Worm (Caenorhabditis elegans): ENCODE data around the gene F09C6.15.

The F09C6.15 gene

DNA sequence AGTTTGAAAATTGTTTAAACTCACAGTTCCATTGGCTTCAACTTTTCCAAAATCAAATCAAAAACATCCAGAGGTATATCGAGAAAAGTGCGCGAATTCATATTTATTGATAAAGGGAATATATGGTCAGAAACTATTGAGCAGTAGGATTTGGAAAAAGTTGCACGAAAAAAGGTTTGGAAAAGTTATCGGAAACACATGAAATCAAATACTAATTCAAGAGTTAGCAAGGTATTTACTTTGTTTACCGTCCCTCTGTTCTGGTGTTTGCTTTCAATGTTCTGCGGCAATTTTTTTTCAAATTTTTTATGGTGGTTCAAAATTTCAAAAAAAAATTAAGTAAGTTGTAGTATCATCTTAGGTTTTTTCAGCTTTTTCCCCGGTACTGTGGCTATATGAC, 5.8 kb downstream of the F09C6.15 start, which contains the start of gene fbxa-45:
fbxa-45 (minus strand) TSS at position 101 of the 400 bp plus-strand sequence.
- no peak for TF ChIP-seq mep-1 (tag; optimal IDR thresholded peaks at IDR 0.05)
- no peak for TF ChIP-seq fkh-10 (GFP tag; optimal IDR thresholded peaks at IDR 0.05)
- no peak for TF ChIP-seq sptf-1 (tag; optimal IDR thresholded peaks at IDR 0.05)
- TF ChIP-seq nhr-12 (tag; optimal IDR thresholded peaks at IDR 0.05) = no peak
- no peak for TF ChIP-seq efl-3 (GFP tag; optimal IDR thresholded peaks at IDR 0.05)
- TF ChIP-seq swsn-7 (tag; optimal IDR thresholded peaks at IDR 0.05) = no peak
- TF ChIP-seq C34B4.2 (tag; optimal IDR thresholded peaks at IDR 0.05) = no peak
- no peak for TF ChIP-seq xbp-1 (tag; optimal IDR thresholded peaks at IDR 0.05)
- TF ChIP-seq ceh-8 (GFP tag; optimal IDR thresholded peaks at IDR 0.05) = no peak
- TF ChIP-seq aly-2 (tag; optimal IDR thresholded peaks at IDR 0.05) = no peak
- TF ChIP-seq lin-15B (tag; optimal IDR thresholded peaks at IDR 0.05) = no peak
- no peak for TF ChIP-seq C04F5.9 (tag; optimal IDR thresholded peaks at IDR 0.05)
- no peak for TF ChIP-seq ztf-11 (tag; optimal IDR thresholded peaks at IDR 0.05)
- no peak for TF ChIP-seq dpl-1 (GFP tag; optimal IDR thresholded peaks at IDR 0.05)
- no peak for TF ChIP-seq aha-1 (tag; optimal IDR thresholded peaks at IDR 0.05)
- TF ChIP-seq zip-4 (GFP tag; optimal IDR thresholded peaks at IDR 0.05) = no peak
- TF ChIP-seq mdl-1 (tag; optimal IDR thresholded peaks at IDR 0.05) = no peak
- no peak for TF ChIP-seq snu-23 (GFP tag; optimal IDR thresholded peaks at IDR 0.05)
- TF ChIP-seq nhr-47 (tag; optimal IDR thresholded peaks at IDR 0.05) = no peak
- TF ChIP-seq hlh-4 (tag; optimal IDR thresholded peaks at IDR 0.05) = no peak

DNA sequence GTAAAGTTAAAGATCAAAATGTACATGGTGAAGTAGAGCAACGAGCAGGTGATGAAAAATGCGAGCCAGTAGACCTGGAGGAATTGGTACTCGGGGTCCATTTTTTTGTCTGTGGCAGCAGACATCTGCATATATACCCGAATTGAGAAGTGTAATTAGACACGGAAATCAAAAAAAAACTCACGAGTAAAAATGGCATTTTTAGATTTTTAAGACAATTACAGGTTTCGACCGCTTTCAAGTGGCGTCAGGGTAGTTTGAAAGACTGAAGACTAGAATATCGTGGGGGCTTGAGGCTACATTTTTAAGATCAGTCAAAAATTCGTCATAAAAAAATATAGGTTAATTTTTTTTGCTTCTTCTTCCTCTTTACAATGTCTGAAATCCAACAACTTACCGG, 9.2 kb downstream of the F09C6.15 start, which contains the start of gene srd-68:
srd-68 (minus strand) TSS at position 101 of the 400 bp plus-strand sequence.
- no peak for TF ChIP-seq irx-1 (tag; optimal IDR thresholded peaks at IDR 0.05)
- TF ChIP-seq skn-1 (tag; optimal IDR thresholded peaks at IDR 0.05) = no peak
- TF ChIP-seq efl-1 (optimal IDR thresholded peaks at IDR 0.05) = no peak
- TF ChIP-seq efl-1 (GFP tag; optimal IDR thresholded peaks at IDR 0.05 in 1 of 2) = no peak
- TF ChIP-seq tbx-2 (tag; optimal IDR thresholded peaks at IDR 0.05) = no peak
- no peak for TF ChIP-seq pax-3 (tag; optimal IDR thresholded peaks at IDR 0.05)
- TF ChIP-seq nhr-76 (tag; optimal IDR thresholded peaks at IDR 0.05) = no peak
- TF ChIP-seq zag-1 (tag; optimal IDR thresholded peaks at IDR 0.05) = no peak
- TF ChIP-seq unc-98 (GFP tag; IDR thresholded peaks at IDR 0.05) = no peak
- TF ChIP-seq jun-1 (tag; optimal IDR thresholded peaks at IDR 0.05) = no peak
- no peak for TF ChIP-seq aly-2 (tag; optimal IDR thresholded peaks at IDR 0.05)
- no peak for TF ChIP-seq ceh-8 (GFP tag; optimal IDR thresholded peaks at IDR 0.05)
- no peak for TF ChIP-seq hlh-4 (tag; optimal IDR thresholded peaks at IDR 0.05)
- no peak for TF ChIP-seq nhr-237 (tag; optimal IDR thresholded peaks at IDR 0.05)
- no peak for TF ChIP-seq ceh-90 (tag; optimal IDR thresholded peaks at IDR 0.05)

DNA sequence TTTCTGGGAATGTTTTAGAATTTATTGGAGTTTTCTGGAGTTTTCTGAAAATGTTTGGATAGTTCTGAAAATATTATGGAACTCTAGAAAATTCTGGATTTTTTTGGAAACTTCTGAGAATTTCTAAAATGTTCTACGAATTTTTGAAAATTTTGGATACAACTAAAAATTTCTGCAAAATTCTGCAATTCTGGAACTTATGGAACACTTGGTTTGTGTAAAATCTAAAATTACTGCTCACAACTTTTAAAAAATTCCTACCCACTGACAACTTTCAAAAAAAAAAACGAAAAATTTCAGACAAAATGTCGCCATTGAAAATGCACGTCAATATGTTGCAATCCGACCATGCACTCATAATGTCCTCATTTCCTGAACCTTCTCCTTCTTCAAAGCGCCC, 11.1 kb downstream of the F09C6.15 start, which contains the start of gene nhr-262:
nhr-262 (plus strand) TSS at position 301 of the 400 bp plus-strand sequence.
- no peak for TF ChIP-seq Y116A8C.19 (tag; optimal IDR thresholded peaks at IDR 0.05; ENCODE audit: borderline replicate concordance)

ce11 chrV:16909871-16910270, 16.3 kb downstream of the F09C6.15 start, which contains the start of gene F09C6.16:
Gene F09C6.16 (minus strand): TSS chrV:16909971.
- TF ChIP-seq nhr-84 (tag; optimal IDR thresholded peaks at IDR 0.05) = no peak
- no peak for TF ChIP-seq efl-1 (optimal IDR thresholded peaks at IDR 0.05)
- TF ChIP-seq efl-1 (GFP tag; optimal IDR thresholded peaks at IDR 0.05 in 1 of 2) = peak in 1 of 2 experiments; percentile 28
- no peak for TF ChIP-seq ces-1 (GFP tag; optimal IDR thresholded peaks at IDR 0.05)

ce11 chrV:16910864-16911263, 17.3 kb downstream of the F09C6.15 start:
- TF ChIP-seq skn-1 (tag; optimal IDR thresholded peaks at IDR 0.05) = peak; percentile 18
- no peak for TF ChIP-seq lin-15B (tag; optimal IDR thresholded peaks at IDR 0.05)
- peak; percentile 56 for TF ChIP-seq elt-2 (tag; optimal IDR thresholded peaks at IDR 0.05)
- TF ChIP-seq lin-35 (GFP tag; optimal IDR thresholded peaks at IDR 0.05) = peak in 1 of 2 experiments; percentile 48
- no peak for TF ChIP-seq mdl-1 (tag; optimal IDR thresholded peaks at IDR 0.05)
- peak; percentile 55 for TF ChIP-seq lin-14 (GFP tag; optimal IDR thresholded peaks at IDR 0.05)
- TF ChIP-seq fkh-8 (tag; optimal IDR thresholded peaks at IDR 0.05) = peak; percentile 3
- peak; percentile 8 for TF ChIP-seq nhr-20 (tag; optimal IDR thresholded peaks at IDR 0.05)
- no peak for TF ChIP-seq nhr-12 (tag; optimal IDR thresholded peaks at IDR 0.05)
- no peak for TF ChIP-seq ceh-90 (tag; optimal IDR thresholded peaks at IDR 0.05)
- no peak for TF ChIP-seq fos-1 (tag; optimal IDR thresholded peaks at IDR 0.05)
- peak; percentile 19 for TF ChIP-seq mep-1 (tag; optimal IDR thresholded peaks at IDR 0.05)
- no peak for TF ChIP-seq hlh-4 (tag; optimal IDR thresholded peaks at IDR 0.05)

Data from whole organism, L1 larva.